Fruit fly (Drosophila melanogaster) whole organism, adult: ENCODE data around the gene CG33630.

Source experiments
- CG12768 ChIP-seq: fragments of 200-800 bp; sonication (Bioruptor generic); optimal IDR thresholded peaks from 2 replicates; lab custom pipeline; 2017; ENCODE audit warnings: missing biosample characterization, missing genetic modification characterization, mild to moderate bottlenecking, moderate library complexity, missing genetic modification reagents
- CG5204 ChIP-seq: fragments of 200-800 bp; sonication (Bioruptor generic); optimal IDR thresholded peaks from 2 replicates; lab custom pipeline; 2016; ENCODE audit warnings: missing biosample characterization, missing genetic modification characterization
- CG7101 ChIP-seq: fragments of 200-800 bp; sonication (Bioruptor generic); optimal IDR thresholded peaks from 2 replicates; lab custom pipeline; 2018; ENCODE audit warnings: missing biosample characterization, mild to moderate bottlenecking, missing genetic modification characterization, moderate library complexity
- Clk ChIP-seq: fragments of 200-800 bp; sonication (Bioruptor generic); optimal IDR thresholded peaks from 2 replicates; lab custom pipeline; 2017; ENCODE audit warnings: missing biosample characterization, missing genetic modification characterization
- Crg-1 ChIP-seq: fragments of 200-800 bp; sonication (Bioruptor generic); optimal IDR thresholded peaks from 2 replicates; lab custom pipeline; 2016; ENCODE audit warnings: missing biosample characterization, missing genetic modification characterization
- Hr96 ChIP-seq: fragments of 200-800 bp; sonication (Bioruptor generic); optimal IDR thresholded peaks from 2 replicates; lab custom pipeline; 2016; ENCODE audit warnings: missing biosample characterization, missing genetic modification characterization
- Mnt ChIP-seq: fragments of 200-800 bp; sonication (Bioruptor generic); optimal IDR thresholded peaks from 2 replicates; lab custom pipeline; 2016; ENCODE audit warnings: missing biosample characterization, mild to moderate bottlenecking, missing genetic modification characterization
- cic ChIP-seq: fragments of 200-800 bp; sonication (Bioruptor generic); optimal IDR thresholded peaks from 2 replicates; lab custom pipeline; 2017; ENCODE audit warnings: missing biosample characterization, mild to moderate bottlenecking, missing genetic modification characterization, moderate library complexity
- cnc ChIP-seq, 2 experiments: fragments of >200 bp; optimal IDR thresholded peaks; 2 replicates each; lab custom pipeline; 2017
- ovo ChIP-seq: fragments of 200-800 bp; sonication (Bioruptor generic); optimal IDR thresholded peaks from 2 replicates; lab custom pipeline; 2016; ENCODE audit warnings: missing biosample characterization, missing genetic modification characterization
- toe ChIP-seq: fragments of 200-800 bp; sonication (Bioruptor generic); optimal IDR thresholded peaks from 2 replicates; lab custom pipeline; 2016; ENCODE audit warnings: missing biosample characterization, missing genetic modification characterization

DNA sequence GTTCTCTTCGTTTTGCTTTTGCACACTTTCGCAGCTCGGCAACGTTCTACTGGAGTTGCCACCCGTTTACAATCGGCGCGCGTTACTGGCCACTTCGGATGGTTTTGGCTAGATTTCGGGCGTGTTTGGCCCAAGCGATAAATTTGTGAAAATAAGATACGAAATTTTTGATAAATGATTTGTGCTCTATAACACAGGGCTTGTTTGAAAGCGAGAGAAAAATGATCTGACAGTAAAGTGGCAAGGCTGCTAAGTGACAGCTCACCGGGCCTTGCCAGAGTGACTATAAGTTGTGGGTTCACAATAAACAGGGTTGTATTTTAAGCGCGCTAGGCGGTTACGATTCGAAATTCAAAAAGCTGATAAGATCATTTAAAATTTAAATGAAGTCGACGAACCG is 47.5 kb downstream of the CG33630 start, which contains the start of gene Fmr1:
- TF ChIP-seq Clk (GFP tag; lab: Kevin White, UChicago) (peak; percentile 27), toe (GFP tag; lab: Kevin White, UChicago) (no peak), Crg-1 (no peak), CG7101 (tag; lab: Kevin White, UChicago) (peak; percentile 43), CG5204 (GFP tag; lab: Kevin White, UChicago) (no peak), Hr96 (peak; percentile 70), cnc (optimal IDR thresholded peaks at IDR 0.05; lab: Kevin White, UChicago) (no peak), ovo (GFP tag; lab: Kevin White, UChicago) (peak; percentile 18), CG12768 (GFP tag; lab: Kevin White, UChicago) (peak; percentile 47), cic (GFP tag; lab: Kevin White, UChicago) (no peak), Mnt (GFP tag; lab: Kevin White, UChicago) (peak; percentile 64)
